Worm (Caenorhabditis elegans) whole organism, late embryonic: Measurements from ENCODE around the gene C03C10.7.

Experiments
- C08G9.2 ChIP-seq: sonication (generic microtip); optimal IDR thresholded peaks from 2 replicates; lab custom pipeline; 2016; ENCODE audit warnings: mild to moderate bottlenecking, missing genetic modification characterization, moderate library complexity, missing compliant biosample characterization
- C38D4.7 ChIP-seq: fragments of 200-800 bp; sonication (Bioruptor generic); optimal IDR thresholded peaks from 2 replicates; lab custom pipeline; 2018; ENCODE audit warnings: mild to moderate bottlenecking, missing genetic modification characterization, moderate library complexity, missing compliant biosample characterization
- F13H6.1 ChIP-seq: sonication (generic microtip); optimal IDR thresholded peaks from 2 replicates; lab custom pipeline; 2016; ENCODE audit warnings: missing genetic modification characterization, missing compliant biosample characterization
- K02D7.2 ChIP-seq: sonication (generic microtip); optimal IDR thresholded peaks from 2 replicates; lab custom pipeline; 2017; ENCODE audit warnings: mild to moderate bottlenecking, missing genetic modification characterization, missing compliant biosample characterization
- K09A11.1 ChIP-seq: sonication (generic microtip); optimal IDR thresholded peaks from 2 replicates; lab custom pipeline; 2017; ENCODE audit warnings: antibody characterized with exemption, mild to moderate bottlenecking, missing genetic modification characterization, missing compliant biosample characterization; ENCODE audit not compliant: insufficient read depth
- T23F11.4 ChIP-seq: fragments of 200-800 bp; sonication (Bioruptor generic); optimal IDR thresholded peaks from 2 replicates; lab custom pipeline; 2018; ENCODE audit warnings: mild to moderate bottlenecking, missing genetic modification characterization, missing compliant biosample characterization
- Y22D7AL.16 ChIP-seq: sonication (generic microtip); optimal IDR thresholded peaks from 2 replicates; lab custom pipeline; 2016; ENCODE audit warnings: missing genetic modification characterization, missing compliant biosample characterization
- ahr-1 ChIP-seq: sonication (generic microtip); optimal IDR thresholded peaks from 2 replicates; lab custom pipeline; 2016; ENCODE audit warnings: missing genetic modification characterization, missing compliant biosample characterization
- ama-1 ChIP-seq: fragments of 150-350 bp; optimal IDR thresholded peaks from 2 replicates; lab custom pipeline; 2014
- ceh-14 ChIP-seq: sonication (generic microtip); optimal IDR thresholded peaks from 2 replicates; lab custom pipeline; 2016; ENCODE audit warnings: missing genotype, missing genetic modification characterization, missing compliant biosample characterization
- ceh-18 ChIP-seq: sonication (generic microtip); optimal IDR thresholded peaks from 2 replicates; lab custom pipeline; 2016; ENCODE audit warnings: missing genetic modification characterization, missing compliant biosample characterization
- ceh-22 ChIP-seq: sonication (generic microtip); optimal IDR thresholded peaks from 2 replicates; lab custom pipeline; 2017; ENCODE audit warnings: missing biosample characterization, missing genetic modification characterization
- ceh-24 ChIP-seq: sonication (generic microtip); optimal IDR thresholded peaks from 2 replicates; lab custom pipeline; 2016; ENCODE audit warnings: mild to moderate bottlenecking, missing genetic modification characterization, missing compliant biosample characterization
- ceh-31 ChIP-seq: sonication (generic microtip); optimal IDR thresholded peaks from 2 replicates; lab custom pipeline; 2016; ENCODE audit warnings: missing genetic modification characterization, missing compliant biosample characterization
- ceh-34 ChIP-seq: sonication (generic microtip); optimal IDR thresholded peaks from 2 replicates; lab custom pipeline; 2016; ENCODE audit warnings: mild to moderate bottlenecking, missing genetic modification characterization, missing compliant biosample characterization
- ceh-45 ChIP-seq: fragments of 200-800 bp; sonication (Bioruptor generic); IDR thresholded peaks from 2 replicates; pipeline ENCODE4 v1.3.6; 2022; ENCODE audit warnings: missing genetic modification reagents, missing genetic modification characterization, missing compliant biosample characterization
- ceh-6 ChIP-seq: fragments of 200-800 bp; sonication (Bioruptor generic); optimal IDR thresholded peaks from 2 replicates; lab custom pipeline; 2018; ENCODE audit warnings: mild to moderate bottlenecking, missing genetic modification characterization, missing compliant biosample characterization
- ceh-9 ChIP-seq: sonication (generic microtip); optimal IDR thresholded peaks from 2 replicates; lab custom pipeline; 2016; ENCODE audit warnings: mild to moderate bottlenecking, missing genetic modification characterization, inconsistent platforms, missing compliant biosample characterization
- che-1 ChIP-seq: sonication (generic microtip); optimal IDR thresholded peaks from 2 replicates; lab custom pipeline; 2016; ENCODE audit warnings: mild to moderate bottlenecking, missing genetic modification characterization, missing compliant biosample characterization
- dve-1 ChIP-seq: sonication (generic microtip); optimal IDR thresholded peaks from 2 replicates; lab custom pipeline; 2017; ENCODE audit warnings: antibody characterized with exemption, mild to moderate bottlenecking, missing genetic modification characterization, missing compliant biosample characterization
- elt-4 ChIP-seq: sonication (generic microtip); optimal IDR thresholded peaks from 2 replicates; lab custom pipeline; 2016; ENCODE audit warnings: missing genetic modification characterization, missing compliant biosample characterization
- ets-4 ChIP-seq: sonication (generic microtip); optimal IDR thresholded peaks from 2 replicates; lab custom pipeline; 2016; ENCODE audit warnings: missing genetic modification characterization, missing compliant biosample characterization
- eyg-1 ChIP-seq: sonication (generic microtip); optimal IDR thresholded peaks from 2 replicates; lab custom pipeline; 2016; ENCODE audit warnings: missing genotype, missing genetic modification characterization, missing compliant biosample characterization
- fax-1 ChIP-seq: sonication (generic microtip); optimal IDR thresholded peaks from 2 replicates; lab custom pipeline; 2016; ENCODE audit warnings: missing genotype, missing genetic modification characterization, missing compliant biosample characterization
- fkh-10 ChIP-seq: fragments of 150-350 bp; optimal IDR thresholded peaks from 2 replicates; lab custom pipeline; 2014; ENCODE audit warnings: missing biosample characterization, missing genetic modification reagents, missing genetic modification characterization
- fkh-6 ChIP-seq: sonication (generic microtip); optimal IDR thresholded peaks from 2 replicates; lab custom pipeline; 2016; ENCODE audit warnings: missing genetic modification characterization, missing compliant biosample characterization
- hlh-13 ChIP-seq: fragments of 200-800 bp; sonication (Bioruptor generic); optimal IDR thresholded peaks from 2 replicates; lab custom pipeline; 2018; ENCODE audit warnings: mild to moderate bottlenecking, missing genetic modification characterization, missing compliant biosample characterization
- hlh-30 ChIP-seq: sonication (generic microtip); optimal IDR thresholded peaks from 2 replicates; lab custom pipeline; 2017; ENCODE audit warnings: antibody characterized with exemption, missing genetic modification characterization, missing compliant biosample characterization; ENCODE audit not compliant: insufficient read depth
- hlh-8 ChIP-seq: sonication (generic microtip); optimal IDR thresholded peaks from 2 replicates; lab custom pipeline; 2016; ENCODE audit warnings: missing genotype, missing genetic modification characterization, missing compliant biosample characterization
- lim-6 ChIP-seq: sonication (generic microtip); optimal IDR thresholded peaks from 2 replicates; lab custom pipeline; 2016; ENCODE audit warnings: missing genetic modification characterization, missing compliant biosample characterization
- lin-11 ChIP-seq: fragments of 200-800 bp; sonication (Bioruptor generic); optimal IDR thresholded peaks from 2 replicates; lab custom pipeline; 2018; ENCODE audit warnings: mild to moderate bottlenecking, missing genetic modification characterization, missing compliant biosample characterization
- mec-3 ChIP-seq: sonication (generic microtip); optimal IDR thresholded peaks from 2 replicates; lab custom pipeline; 2016; ENCODE audit warnings: borderline replicate concordance, missing genetic modification characterization, missing compliant biosample characterization
- nfya-1 ChIP-seq: sonication (generic microtip); optimal IDR thresholded peaks from 2 replicates; lab custom pipeline; 2017; ENCODE audit warnings: missing genetic modification characterization, mild to moderate bottlenecking, missing compliant biosample characterization, antibody characterized with exemption, moderate library complexity
- pha-4 ChIP-seq: fragments of 150-350 bp; optimal IDR thresholded peaks from 2 replicates; lab custom pipeline; 2018; ENCODE audit warnings: missing biosample characterization, missing genetic modification reagents, missing genetic modification characterization
- rnt-1 ChIP-seq: sonication (generic microtip); optimal IDR thresholded peaks from 2 replicates; lab custom pipeline; 2016; ENCODE audit warnings: missing genetic modification characterization, missing compliant biosample characterization
- sox-2 ChIP-seq: fragments of 200-800 bp; sonication (Bioruptor generic); IDR thresholded peaks from 2 replicates; pipeline ENCODE4 v1.3.6; 2022; ENCODE audit warnings: missing genetic modification reagents, missing genetic modification characterization, missing compliant biosample characterization
- syd-9 ChIP-seq: sonication (generic microtip); optimal IDR thresholded peaks from 2 replicates; lab custom pipeline; 2016; ENCODE audit warnings: mild to moderate bottlenecking, missing genetic modification characterization, moderate library complexity, missing compliant biosample characterization
- tbx-2 ChIP-seq: sonication (generic microtip); optimal IDR thresholded peaks from 2 replicates; lab custom pipeline; 2016; ENCODE audit warnings: missing genetic modification characterization, missing compliant biosample characterization
- tbx-7 ChIP-seq: sonication (generic microtip); optimal IDR thresholded peaks from 2 replicates; lab custom pipeline; 2016; ENCODE audit warnings: missing genotype, missing genetic modification characterization, missing compliant biosample characterization
- ttx-3 ChIP-seq: sonication (generic microtip); optimal IDR thresholded peaks from 2 replicates; lab custom pipeline; 2016; ENCODE audit warnings: missing genetic modification reagents, missing genetic modification characterization, missing compliant biosample characterization
- unc-3 ChIP-seq, 2 experiments: fragments of 200-800 bp in 1 of 2; sonication (Bioruptor generic) in 1 of 2; sonication (generic microtip) in 1 of 2; conservative IDR thresholded peaks in 1 of 2; optimal IDR thresholded peaks in 1 of 2; 2 replicates each; pipeline versions ENCODE4 v1.3.6 to Lab custom; 2016 to 2022; ENCODE audit warnings: missing compliant biosample characterization in 2 of 2, missing genetic modification characterization in 2 of 2, missing genetic modification reagents in 1 of 2
- unc-55 ChIP-seq: sonication (generic microtip); optimal IDR thresholded peaks from 2 replicates; lab custom pipeline; 2017; ENCODE audit warnings: missing biosample characterization, missing genetic modification reagents, missing genetic modification characterization
- unc-86 ChIP-seq: sonication (generic microtip); optimal IDR thresholded peaks from 2 replicates; lab custom pipeline; 2016; ENCODE audit warnings: missing genetic modification characterization, missing compliant biosample characterization
- zip-5 ChIP-seq: sonication (generic microtip); optimal IDR thresholded peaks from 2 replicates; lab custom pipeline; 2016; ENCODE audit warnings: missing genetic modification characterization, missing compliant biosample characterization

The C03C10.7 gene

ce11 chrIII:4096370-4096842 lies 561 bp downstream of the C03C10.7 start:
- no peak for TF ChIP-seq ceh-45 (GFP tag; lab: Robert Waterston, UW)
- no peak for TF ChIP-seq hlh-13 (GFP tag; lab: Kevin White, UChicago)
- no peak for TF ChIP-seq unc-3 (GFP tag; conservative IDR thresholded peaks at IDR 0.05; lab: Robert Waterston, UW)
- no peak for TF ChIP-seq unc-3 (tag; optimal IDR thresholded peaks at IDR 0.05; lab: Kevin White, UChicago)
- TF ChIP-seq tbx-7 (tag; lab: Kevin White, UChicago) = no peak
- no peak for TF ChIP-seq mec-3 (tag; lab: Kevin White, UChicago)
- TF ChIP-seq K09A11.1 = no peak
- no peak for TF ChIP-seq ceh-24 (tag; lab: Kevin White, UChicago)
- no peak for TF ChIP-seq F13H6.1 (tag; lab: Kevin White, UChicago)
- TF ChIP-seq ahr-1 (tag; lab: Kevin White, UChicago) = no peak
- no peak for TF ChIP-seq fax-1 (tag; lab: Kevin White, UChicago)
- no peak for TF ChIP-seq ceh-31
- TF ChIP-seq ama-1 (lab: Kevin White, UChicago) = no peak
- no peak for TF ChIP-seq elt-4 (tag; lab: Kevin White, UChicago)
- no peak for TF ChIP-seq ceh-34
- TF ChIP-seq zip-5 = no peak
- no peak for TF ChIP-seq hlh-8 (tag; lab: Kevin White, UChicago)
- TF ChIP-seq ceh-18 = no peak
- TF ChIP-seq nfya-1 = no peak
- TF ChIP-seq lim-6 (tag; lab: Kevin White, UChicago) = no peak

- TF ChIP-seq tbx-7 (tag; lab: Kevin White, UChicago) = no peak
- no peak for TF ChIP-seq ceh-9 (tag; lab: Kevin White, UChicago)
- TF ChIP-seq ets-4 (tag; lab: Kevin White, UChicago) = no peak
- TF ChIP-seq fkh-10 (GFP tag; lab: Kevin White, UChicago) = no peak
- no peak for TF ChIP-seq pha-4
- TF ChIP-seq K02D7.2 (tag; lab: Kevin White, UChicago) = no peak
- no peak for TF ChIP-seq lin-11 (tag; lab: Kevin White, UChicago)
- TF ChIP-seq che-1 (tag; lab: Kevin White, UChicago) = no peak
- TF ChIP-seq ceh-24 (tag; lab: Kevin White, UChicago) = no peak
- TF ChIP-seq syd-9 (tag; lab: Kevin White, UChicago) = no peak
- TF ChIP-seq eyg-1 (tag; lab: Kevin White, UChicago) = no peak
- TF ChIP-seq, all 69 proteins: peak for 0
These were observed 2.3 kb downstream of the C03C10.7 start, which contains the start of gene rei-1 for ce11 chrIII:4098107-4098620. Gene rei-1, minus strand, starts transcription at chrIII:4098190.

ce11 chrIII:4098751-4099150 lies 2.9 kb downstream of the C03C10.7 start:
- no peak for TF ChIP-seq unc-86
- no peak for TF ChIP-seq C38D4.7 (GFP tag; lab: Kevin White, UChicago)

- no peak for TF ChIP-seq hlh-13 (GFP tag; lab: Kevin White, UChicago)
- no peak for TF ChIP-seq fkh-6 (tag; lab: Kevin White, UChicago)
- no peak for TF ChIP-seq pha-4
- no peak for TF ChIP-seq ceh-22
- TF ChIP-seq ceh-18 = peak; percentile 18
- peak; percentile 13 for TF ChIP-seq hlh-30 (tag; lab: Kevin White, UChicago)
- no peak for TF ChIP-seq ceh-6
- TF ChIP-seq ceh-9 (tag; lab: Kevin White, UChicago) = no peak
- no peak for TF ChIP-seq Y22D7AL.16 (tag; lab: Kevin White, UChicago)
- no peak for TF ChIP-seq elt-4 (tag; lab: Kevin White, UChicago)
- TF ChIP-seq C08G9.2 = no peak
- TF ChIP-seq C38D4.7 (GFP tag; lab: Kevin White, UChicago) = no peak
- TF ChIP-seq unc-55 (GFP tag; lab: Kevin White, UChicago) = peak; percentile 72
- TF ChIP-seq dve-1 (tag; lab: Kevin White, UChicago) = peak; percentile 60
- TF ChIP-seq ceh-14 (tag; lab: Kevin White, UChicago) = no peak
- TF ChIP-seq rnt-1 (tag; lab: Kevin White, UChicago) = no peak
- TF ChIP-seq tbx-2 (tag; lab: Kevin White, UChicago) = no peak
- TF ChIP-seq ttx-3 = no peak
- no peak for TF ChIP-seq che-1 (tag; lab: Kevin White, UChicago)
- TF ChIP-seq sox-2 (GFP tag; lab: Robert Waterston, UW) = no peak
- TF ChIP-seq lim-6 (tag; lab: Kevin White, UChicago) = no peak
- TF ChIP-seq T23F11.4 (GFP tag; lab: Kevin White, UChicago) = no peak
- TF ChIP-seq unc-86 = no peak
- TF ChIP-seq ceh-34 = no peak
These were observed 4.2 kb downstream of the C03C10.7 start for ce11 chrIII:4099884-4100596.
